Fruit fly (Drosophila melanogaster) whole organism, wandering third instar larva: ENCODE data around the gene Tm2.
A peak's percentile ranks its signal among the peaks of the same experiment; 100 is the strongest.

Experiments used
- Abd-B ChIP-seq: fragments of >200 bp; optimal IDR thresholded peaks from 2 replicates; lab custom pipeline; 2017; ENCODE audit warnings: missing biosample characterization, missing genetic modification characterization
- CG32264 ChIP-seq: fragments of 200-800 bp; sonication (Bioruptor generic); optimal IDR thresholded peaks from 2 replicates; lab custom pipeline; 2016; ENCODE audit warnings: missing biosample characterization, missing genetic modification characterization
- CG9705 ChIP-seq: fragments of 200-800 bp; sonication (Bioruptor generic); optimal IDR thresholded peaks from 2 replicates; lab custom pipeline; 2018; ENCODE audit warnings: missing biosample characterization, mild to moderate bottlenecking, missing genetic modification characterization
- CrebA ChIP-seq: fragments of 200-800 bp; sonication (Bioruptor generic); optimal IDR thresholded peaks from 2 replicates; lab custom pipeline; 2016; ENCODE audit warnings: missing biosample characterization, mild to moderate bottlenecking, missing genetic modification characterization, borderline replicate concordance
- Dfd ChIP-seq: fragments of >200 bp; optimal IDR thresholded peaks from 2 replicates; lab custom pipeline; 2017; ENCODE audit warnings: missing biosample characterization, missing genetic modification characterization
- Dif ChIP-seq: fragments of 200-275, 200-300 bp; sonication (Bioruptor generic); optimal IDR thresholded peaks from 2 replicates; lab custom pipeline; 2018; ENCODE audit warnings: missing biosample characterization, missing genetic modification characterization; ENCODE audit not compliant: partially characterized antibody
- GATAd ChIP-seq: sonication (Bioruptor generic); optimal IDR thresholded peaks from 2 replicates; lab custom pipeline; 2016; ENCODE audit warnings: missing biosample characterization, missing genetic modification characterization
- HLH106 ChIP-seq: fragments of 200-800 bp; optimal IDR thresholded peaks from 3 replicates; lab custom pipeline; 2019; ENCODE audit warnings: missing biosample characterization, mild to moderate bottlenecking, missing genetic modification characterization, moderate library complexity
- Hnf4 ChIP-seq: fragments of 200-800 bp; sonication (Bioruptor generic); optimal IDR thresholded peaks from 2 replicates; lab custom pipeline; 2016; ENCODE audit warnings: missing biosample characterization, mild to moderate bottlenecking, missing genetic modification characterization
- Hr78 ChIP-seq: fragments of >200 bp; optimal IDR thresholded peaks from 2 replicates; lab custom pipeline; 2017; ENCODE audit warnings: missing biosample characterization, missing genetic modification characterization
- Hr83 ChIP-seq: fragments of 200-300 bp; sonication (Bioruptor generic); optimal IDR thresholded peaks from 2 replicates; lab custom pipeline; 2016; ENCODE audit warnings: missing biosample characterization, mild to moderate bottlenecking, missing genetic modification characterization, moderate library complexity; ENCODE audit not compliant: poor library complexity, severe bottlenecking
- Jra ChIP-seq: sonication (Bioruptor generic); optimal IDR thresholded peaks from 2 replicates; lab custom pipeline; 2016; ENCODE audit warnings: missing biosample characterization, missing genetic modification characterization
- Mio ChIP-seq: sonication (Bioruptor generic); optimal IDR thresholded peaks from 2 replicates; lab custom pipeline; 2016; ENCODE audit warnings: missing biosample characterization, missing genetic modification characterization
- Myc ChIP-seq: fragments of >200 bp; optimal IDR thresholded peaks from 2 replicates; lab custom pipeline; 2017
- OdsH ChIP-seq: fragments of 200-800 bp; sonication (Bioruptor generic); optimal IDR thresholded peaks from 2 replicates; lab custom pipeline; 2016; ENCODE audit warnings: missing biosample characterization, mild to moderate bottlenecking, missing genetic modification characterization
- Rel ChIP-seq, 2 experiments: fragments of 200-800 bp; sonication (Bioruptor generic) in 1 of 2; optimal IDR thresholded peaks; 2 replicates in 1 of 2; 3 replicates in 1 of 2; lab custom pipeline; 2016 to 2019; ENCODE audit warnings: mild to moderate bottlenecking in 2 of 2, missing biosample characterization in 2 of 2, missing genetic modification characterization in 2 of 2, moderate library complexity in 1 of 2
- Sp1 ChIP-seq: fragments of 200-800 bp; sonication (Bioruptor generic); optimal IDR thresholded peaks from 3 replicates; lab custom pipeline; 2019; ENCODE audit warnings: missing biosample characterization, mild to moderate bottlenecking, missing genetic modification characterization, moderate library complexity
- br ChIP-seq: fragments of 200-800 bp; sonication (Bioruptor generic); optimal IDR thresholded peaks from 2 replicates; lab custom pipeline; 2016; ENCODE audit warnings: missing biosample characterization, missing genetic modification characterization
- brk ChIP-seq: fragments of 200-800 bp; sonication (Bioruptor generic); optimal IDR thresholded peaks from 2 replicates; lab custom pipeline; 2016; ENCODE audit warnings: missing biosample characterization, mild to moderate bottlenecking, missing genetic modification characterization
- dl ChIP-seq, 2 experiments: fragments of 175-275, 200-275 bp in 1 of 2; fragments of 200-275 bp in 1 of 2; sonication (Bioruptor generic); optimal IDR thresholded peaks; lab custom pipeline; 2018; ENCODE audit warnings: mild to moderate bottlenecking in 2 of 2, missing biosample characterization in 2 of 2, missing genetic modification characterization in 2 of 2, moderate library complexity in 2 of 2; ENCODE audit not compliant: partially characterized antibody in 2 of 2, insufficient read depth in 1 of 2
- dmrt93B ChIP-seq: fragments of 200-800 bp; sonication (Bioruptor generic); optimal IDR thresholded peaks from 2 replicates; lab custom pipeline; 2018; ENCODE audit warnings: missing biosample characterization, mild to moderate bottlenecking, missing genetic modification characterization
- dsf ChIP-seq: sonication (Bioruptor generic); optimal IDR thresholded peaks from 2 replicates; lab custom pipeline; 2016; ENCODE audit warnings: missing biosample characterization, missing genetic modification characterization, borderline replicate concordance
- ey ChIP-seq: fragments of 200-800 bp; sonication (Bioruptor generic); optimal IDR thresholded peaks from 2 replicates; lab custom pipeline; 2016; ENCODE audit warnings: missing biosample characterization, missing genetic modification characterization
- foxo ChIP-seq, 2 experiments: fragments of 200-800 bp; sonication (Bioruptor generic); optimal IDR thresholded peaks; 2 replicates in 1 of 2; 3 replicates in 1 of 2; lab custom pipeline; 2016 to 2017; ENCODE audit warnings: missing biosample characterization in 2 of 2, missing genetic modification characterization in 2 of 2
- h ChIP-seq: fragments of 200-800 bp; sonication (Bioruptor generic); optimal IDR thresholded peaks from 3 replicates; lab custom pipeline; 2016; ENCODE audit warnings: missing biosample characterization, mild to moderate bottlenecking, missing genetic modification characterization
- jim ChIP-seq: fragments of 175-275, 200-325 bp; sonication (Bioruptor generic); optimal IDR thresholded peaks from 2 replicates; lab custom pipeline; 2016; ENCODE audit warnings: missing biosample characterization, mild to moderate bottlenecking, missing genetic modification characterization
- lola ChIP-seq: fragments of >200 bp; optimal IDR thresholded peaks from 2 replicates; lab custom pipeline; 2017; ENCODE audit warnings: missing biosample characterization, missing genetic modification characterization
- pan ChIP-seq: fragments of >200 bp; optimal IDR thresholded peaks from 2 replicates; lab custom pipeline; 2017
- psq ChIP-seq: fragments of 200-800 bp; sonication (Bioruptor generic); optimal IDR thresholded peaks from 3 replicates; lab custom pipeline; 2017; ENCODE audit warnings: missing biosample characterization, mild to moderate bottlenecking, missing genetic modification characterization, moderate library complexity
- rgr ChIP-seq: fragments of 200-800 bp; sonication (Bioruptor generic); optimal IDR thresholded peaks from 3 replicates; lab custom pipeline; 2016; ENCODE audit warnings: missing biosample characterization, mild to moderate bottlenecking, missing genetic modification characterization
- sage ChIP-seq: fragments of 200-800 bp; sonication (Bioruptor generic); optimal IDR thresholded peaks from 2 replicates; lab custom pipeline; 2016; ENCODE audit warnings: missing biosample characterization, mild to moderate bottlenecking, missing genetic modification characterization
- sv ChIP-seq: fragments of 200-800 bp; sonication (Bioruptor generic); optimal IDR thresholded peaks from 3 replicates; lab custom pipeline; 2016; ENCODE audit warnings: missing biosample characterization, missing genetic modification characterization
- tai ChIP-seq: sonication (Bioruptor generic); optimal IDR thresholded peaks from 2 replicates; lab custom pipeline; 2016; ENCODE audit warnings: missing biosample characterization, missing genetic modification characterization
- usp ChIP-seq: fragments of >200 bp; optimal IDR thresholded peaks from 2 replicates; lab custom pipeline; 2017; ENCODE audit warnings: missing biosample characterization, missing genetic modification characterization
- woc ChIP-seq: sonication (Bioruptor generic); optimal IDR thresholded peaks from 2 replicates; lab custom pipeline; 2016; ENCODE audit warnings: missing biosample characterization, mild to moderate bottlenecking, missing genetic modification characterization

Gene Tm2

DNA sequence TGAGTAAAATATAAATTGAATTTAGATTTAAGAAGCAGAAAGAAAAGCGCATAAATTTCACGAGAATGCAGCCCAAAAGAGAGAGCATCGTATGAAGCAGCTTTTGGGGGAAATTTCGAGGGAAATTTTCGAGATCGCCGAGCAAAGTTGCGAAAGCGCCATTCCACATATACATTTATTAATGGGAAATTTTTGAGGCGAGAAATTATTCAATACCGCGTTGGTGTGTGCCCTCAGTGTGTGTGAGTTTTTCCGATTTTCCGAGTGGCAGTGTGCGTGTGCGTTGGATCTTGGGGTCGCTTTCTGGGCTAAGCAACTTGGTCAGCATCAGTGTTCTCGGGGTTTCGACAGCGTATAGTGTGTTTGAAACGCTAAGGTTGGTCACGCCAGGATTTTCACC, at the start of gene Tm2:
TSS of gene Tm2 (plus strand) at position 270 of the 400 bp plus-strand sequence.
- TF ChIP-seq jim (GFP tag; lab: Kevin White, UChicago) = no peak
- no peak for TF ChIP-seq Jra (GFP tag; lab: Kevin White, UChicago)
- no peak for TF ChIP-seq dmrt93B
- no peak for TF ChIP-seq ey
- no peak for TF ChIP-seq Hr78 (GFP tag; lab: Kevin White, UChicago)
- TF ChIP-seq Dfd (GFP tag; lab: Kevin White, UChicago) = no peak
- TF ChIP-seq, all 38 proteins: peak for 0

DNA sequence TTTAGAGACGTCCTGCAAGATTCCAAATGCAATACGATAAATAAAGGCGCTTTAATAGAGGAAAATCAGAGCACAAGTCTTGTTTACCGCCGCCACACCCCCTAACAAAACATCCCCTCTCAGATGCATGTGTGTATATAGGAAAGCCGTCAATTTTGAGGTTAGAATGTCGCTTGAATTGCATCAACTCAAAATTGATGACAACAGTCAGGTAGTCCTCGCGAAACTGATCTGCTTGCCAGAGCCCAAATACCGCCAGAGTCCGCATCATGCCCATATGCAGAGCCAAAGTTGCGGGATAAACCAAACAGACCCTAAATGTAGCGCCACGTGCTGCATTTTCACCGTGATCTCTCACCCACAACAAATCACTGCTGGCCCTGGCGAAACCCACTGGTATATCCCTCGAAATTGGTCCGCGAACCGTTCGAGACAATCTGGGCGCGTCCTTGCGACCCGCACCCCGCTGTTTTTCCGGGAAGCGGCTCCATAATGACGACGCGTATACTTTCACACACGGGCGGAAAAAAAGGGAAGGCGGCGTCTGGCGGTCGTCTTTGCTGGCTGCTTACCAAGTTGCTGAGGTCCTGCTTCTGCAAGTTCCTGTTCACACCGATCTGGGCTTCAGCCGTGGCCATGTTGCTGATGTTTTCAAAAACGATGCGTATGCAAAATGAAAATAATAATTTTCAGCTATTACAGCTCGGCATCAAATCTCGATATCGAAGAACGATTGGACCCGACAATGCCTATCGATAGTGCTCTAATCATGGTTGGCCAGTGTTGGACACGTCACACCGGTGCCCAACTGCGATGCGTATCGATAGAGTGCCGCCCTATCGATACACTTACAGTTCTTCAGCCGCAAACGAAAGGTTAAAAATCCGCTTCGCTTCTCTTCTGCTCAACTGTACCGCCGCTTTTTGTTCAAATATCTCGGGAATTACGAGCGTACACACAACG, 47.0 kb upstream of the Tm2 start, which contains the start of the genes eIF2gamma and Set:
TSS of gene eIF2gamma (minus strand) at position 749 of the 963 bp plus-strand sequence.
TSS of gene Set (plus strand) at position 843 of the 963 bp plus-strand sequence.
- TF ChIP-seq woc (GFP tag; lab: Kevin White, UChicago) (no peak), Rel (GFP tag; optimal IDR thresholded peaks at IDR 0.05; lab: Kevin White, UChicago) (no peak), Rel (tag; optimal IDR thresholded peaks at IDR 0.05; lab: Kevin White, UChicago) (peak; percentile 54), sv (no peak), Myc (lab: Kevin White, UChicago) (peak; percentile 10), CG9705 (GFP tag; lab: Kevin White, UChicago) (peak; percentile 3), psq (GFP tag; lab: Kevin White, UChicago) (peak; percentile 14), h (GFP tag; lab: Kevin White, UChicago) (no peak), GATAd (GFP tag; lab: Kevin White, UChicago) (no peak), Dif (GFP tag; lab: Kevin White, UChicago) (no peak), lola (GFP tag; lab: Kevin White, UChicago) (no peak), ey (peak; percentile 42), Jra (GFP tag; lab: Kevin White, UChicago) (no peak), HLH106 (peak; percentile 33), tai (GFP tag; lab: Kevin White, UChicago) (no peak), brk (GFP tag; lab: Kevin White, UChicago) (no peak), OdsH (peak; percentile 21), Mio (GFP tag; lab: Kevin White, UChicago) (no peak), Hr83 (GFP tag; lab: Kevin White, UChicago) (peak; percentile 92), jim (GFP tag; lab: Kevin White, UChicago) (peak; percentile 25), rgr (GFP tag; lab: Kevin White, UChicago) (no peak), Abd-B (no peak), dl (GFP tag; optimal IDR thresholded peaks at IDR 0.05; lab: Kevin White, UChicago; ENCODE audit: insufficient read depth in 1 of 2, partially characterized antibody in 2 of 2) (no peak)

DNA sequence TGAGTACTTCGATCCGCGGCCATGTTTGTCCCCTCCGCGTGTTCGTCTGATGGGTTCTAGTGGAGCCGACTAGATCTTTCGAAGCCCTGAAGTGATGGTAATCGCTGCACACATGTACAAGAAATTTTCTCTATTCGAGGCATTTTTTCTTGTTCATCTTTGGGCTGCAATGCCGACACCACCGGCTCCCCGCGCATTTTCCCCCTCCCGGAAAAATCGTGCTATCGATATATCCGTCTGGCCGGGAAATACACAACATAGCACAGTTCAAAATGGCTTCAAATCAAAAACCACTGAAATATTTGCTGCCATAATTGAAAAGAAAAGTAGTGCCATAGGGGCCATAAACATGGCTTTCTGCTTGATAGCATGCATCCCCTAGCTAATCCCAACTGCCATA, 46.0 kb upstream of the Tm2 start:
- no peak for TF ChIP-seq Abd-B
- no peak for TF ChIP-seq HLH106
- no peak for TF ChIP-seq rgr (GFP tag; lab: Kevin White, UChicago)
- no peak for TF ChIP-seq Hr78 (GFP tag; lab: Kevin White, UChicago)
- no peak for TF ChIP-seq pan (lab: Kevin White, UChicago)
- TF ChIP-seq CrebA (GFP tag; lab: Kevin White, UChicago) = no peak
- TF ChIP-seq dl (GFP tag; optimal IDR thresholded peaks at IDR 0.05; lab: Kevin White, UChicago; ENCODE audit: insufficient read depth in 1 of 2, partially characterized antibody in 2 of 2) = no peak
- TF ChIP-seq jim (GFP tag; lab: Kevin White, UChicago) = no peak
- no peak for TF ChIP-seq ey
- no peak for TF ChIP-seq Hr83 (GFP tag; lab: Kevin White, UChicago)
- no peak for TF ChIP-seq CG32264 (GFP tag; lab: Kevin White, UChicago)
- TF ChIP-seq, all 38 proteins: peak for 0

DNA sequence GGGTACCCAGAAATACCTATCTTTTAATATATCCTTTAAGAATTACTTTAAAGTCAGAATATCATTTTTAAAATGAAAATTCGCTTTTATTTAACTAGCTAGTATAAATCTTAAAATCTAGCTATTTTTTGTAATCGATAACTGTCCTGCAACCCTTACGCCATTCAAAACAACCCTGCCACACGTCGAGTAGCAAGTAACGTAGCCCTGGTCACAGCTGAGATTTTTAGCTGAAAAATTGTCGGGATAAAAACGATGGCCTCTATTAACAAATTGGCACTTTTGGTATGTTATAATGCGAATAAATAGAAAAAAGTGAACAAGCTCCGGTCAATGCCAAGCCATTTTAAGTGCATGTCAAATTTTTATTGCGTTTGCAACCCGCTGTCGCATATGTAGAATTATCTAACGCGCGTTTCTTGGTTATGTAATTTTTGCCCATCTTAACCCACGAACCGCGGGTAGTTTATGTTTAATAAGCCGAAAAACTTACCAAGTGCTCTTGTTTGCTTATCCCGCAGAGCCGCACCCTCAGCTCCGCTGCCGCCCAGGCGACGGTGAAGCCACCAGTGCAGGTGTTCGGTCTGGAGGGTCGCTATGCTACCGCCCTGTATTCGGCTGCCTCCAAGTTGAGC, 44.5 kb upstream of the Tm2 start, which contains the start of gene ATPsynO:
TSS of gene ATPsynO (plus strand) at position 186 of the 635 bp plus-strand sequence.
- TF ChIP-seq tai (GFP tag; lab: Kevin White, UChicago) (no peak), CrebA (GFP tag; lab: Kevin White, UChicago) (no peak), brk (GFP tag; lab: Kevin White, UChicago) (no peak), OdsH (no peak), Rel (GFP tag; optimal IDR thresholded peaks at IDR 0.05; lab: Kevin White, UChicago) (no peak), Rel (tag; optimal IDR thresholded peaks at IDR 0.05; lab: Kevin White, UChicago) (peak; percentile 43), pan (lab: Kevin White, UChicago) (no peak), Sp1 (GFP tag; lab: Kevin White, UChicago) (peak; percentile 28), dl (GFP tag; optimal IDR thresholded peaks at IDR 0.05; lab: Kevin White, UChicago; ENCODE audit: insufficient read depth in 1 of 2, partially characterized antibody in 2 of 2) (no peak), br (GFP tag; lab: Kevin White, UChicago) (no peak), CG32264 (GFP tag; lab: Kevin White, UChicago) (no peak), Dfd (GFP tag; lab: Kevin White, UChicago) (no peak), h (GFP tag; lab: Kevin White, UChicago) (no peak), Dif (GFP tag; lab: Kevin White, UChicago) (no peak), dmrt93B (no peak), HLH106 (peak; percentile 27), GATAd (GFP tag; lab: Kevin White, UChicago) (no peak), CG9705 (GFP tag; lab: Kevin White, UChicago) (no peak), sv (no peak), usp (GFP tag; lab: Kevin White, UChicago) (no peak), foxo (GFP tag; optimal IDR thresholded peaks at IDR 0.05; lab: Kevin White, UChicago) (no peak), lola (GFP tag; lab: Kevin White, UChicago) (no peak), Myc (lab: Kevin White, UChicago) (peak; percentile 73), Abd-B (no peak), Hnf4 (no peak), Hr83 (GFP tag; lab: Kevin White, UChicago) (no peak), sage (GFP tag; lab: Kevin White, UChicago) (no peak), dsf (no peak)
